Worm (Caenorhabditis elegans) whole organism, L4 larva: ENCODE results near the gene F38B7.17.
A peak's percentile ranks its signal among the peaks of the same experiment; 100 is the strongest.

Experiments
- D1046.2 ChIP-seq: fragments of 200-800 bp; sonication (Bioruptor generic); IDR thresholded peaks from 2 replicates; pipeline ENCODE4 v1.3.6; 2022; ENCODE audit warnings: missing genetic modification characterization, missing compliant biosample characterization
- F26F4.8 ChIP-seq: fragments of 200-800 bp; sonication (Bioruptor generic); conservative IDR thresholded peaks from 2 replicates; pipeline ENCODE4 v1.3.6; 2022; ENCODE audit warnings: missing genetic modification characterization, missing compliant biosample characterization
- F44E2.7 ChIP-seq: fragments of 200-800 bp; sonication (Bioruptor generic); IDR thresholded peaks from 2 replicates; pipeline ENCODE4 v2.1.2; 2022; ENCODE audit warnings: missing genetic modification characterization, missing compliant biosample characterization
- T26A8.4 ChIP-seq: fragments of 200-800 bp; sonication (Bioruptor generic); IDR thresholded peaks from 2 replicates; pipeline ENCODE4 v1.3.6; 2022; ENCODE audit warnings: missing genetic modification characterization, missing compliant biosample characterization
- ZK337.2 ChIP-seq: fragments of 200-800 bp; sonication (Bioruptor generic); IDR thresholded peaks from 2 replicates; pipeline ENCODE4 v1.3.6; 2022; ENCODE audit warnings: missing genetic modification reagents, missing genetic modification characterization, missing compliant biosample characterization
- ZK546.5 ChIP-seq, 2 experiments: sonication (generic microtip); optimal IDR thresholded peaks; 2 replicates each; lab custom pipeline; 2017; ENCODE audit warnings: missing biosample characterization in 2 of 2, missing genetic modification characterization in 2 of 2
- aha-1 ChIP-seq: fragments of 150-350 bp; peaks from one replicate; lab custom pipeline; 2014; ENCODE audit warnings: missing biosample characterization, missing genetic modification characterization
- arid-1 ChIP-seq: fragments of 200-800 bp; sonication (Bioruptor generic); conservative IDR thresholded peaks from 2 replicates; pipeline ENCODE4 v1.3.6; 2022; ENCODE audit warnings: missing genetic modification reagents, missing genetic modification characterization, missing compliant biosample characterization
- ceh-20 ChIP-seq: fragments of 200-800 bp; sonication (Bioruptor generic); IDR thresholded peaks from 2 replicates; pipeline ENCODE4 v1.3.6; 2022; ENCODE audit warnings: missing genetic modification reagents, missing genetic modification characterization, missing compliant biosample characterization
- ceh-32 ChIP-seq: sonication (generic microtip); optimal IDR thresholded peaks from 2 replicates; lab custom pipeline; 2016; ENCODE audit warnings: mild to moderate bottlenecking, missing genetic modification characterization, missing compliant biosample characterization; ENCODE audit not compliant: poor library complexity
- dmd-6 ChIP-seq: fragments of 200-800 bp; sonication (Bioruptor generic); IDR thresholded peaks from 2 replicates; pipeline ENCODE4 v1.3.6; 2022; ENCODE audit warnings: missing genetic modification reagents, missing genetic modification characterization, missing compliant biosample characterization
- dmd-9 ChIP-seq: fragments of 200-800 bp; sonication (Bioruptor generic); IDR thresholded peaks from 2 replicates; pipeline ENCODE4 v1.3.6; 2022; ENCODE audit warnings: missing genetic modification reagents, missing genetic modification characterization, missing compliant biosample characterization
- egl-27 ChIP-seq: sonication (generic microtip); optimal IDR thresholded peaks from 3 replicates; lab custom pipeline; 2017; ENCODE audit warnings: missing biosample characterization, missing genetic modification reagents, missing genetic modification characterization
- hlh-11 ChIP-seq: fragments of 200-800 bp; sonication (Bioruptor generic); optimal IDR thresholded peaks from 2 replicates; lab custom pipeline; 2018; ENCODE audit warnings: mild to moderate bottlenecking, missing genetic modification characterization, missing compliant biosample characterization
- hlh-30 ChIP-seq: sonication (generic microtip); optimal IDR thresholded peaks from 2 replicates; lab custom pipeline; 2017; ENCODE audit warnings: antibody characterized with exemption, mild to moderate bottlenecking, missing genetic modification characterization, missing compliant biosample characterization; ENCODE audit not compliant: insufficient read depth
- lin-15B ChIP-seq: fragments of 150-350 bp; sonication (generic microtip); optimal IDR thresholded peaks from 3 replicates; lab custom pipeline; 2014; ENCODE audit warnings: missing biosample characterization, missing genetic modification characterization
- lin-29 ChIP-seq: fragments of 200-800 bp; sonication (Bioruptor generic); IDR thresholded peaks from 2 replicates; pipeline ENCODE4 v1.3.6; 2022; ENCODE audit warnings: missing genetic modification reagents, missing genetic modification characterization, missing compliant biosample characterization
- lin-38 ChIP-seq: fragments of 200-800 bp; sonication (Bioruptor generic); IDR thresholded peaks from 2 replicates; pipeline ENCODE4 v1.3.6; 2022; ENCODE audit warnings: missing genetic modification reagents, missing genetic modification characterization, missing compliant biosample characterization
- lsy-2 ChIP-seq, 2 experiments: fragments of 150-350 bp in 1 of 2; sonication (generic microtip) in 1 of 2; optimal IDR thresholded peaks; 2 replicates each; lab custom pipeline; 2014 to 2017; ENCODE audit warnings: missing biosample characterization in 2 of 2, missing genetic modification characterization in 2 of 2
- mdl-1 ChIP-seq, 2 experiments: fragments of 150-350 bp in 1 of 2; sonication (generic microtip) in 1 of 2; optimal IDR thresholded peaks; 2 replicates each; lab custom pipeline; 2014 to 2017; ENCODE audit warnings: missing biosample characterization in 2 of 2, missing genetic modification characterization in 2 of 2
- mep-1 ChIP-seq: fragments of 150-350 bp; sonication (generic microtip); optimal IDR thresholded peaks from 3 replicates; lab custom pipeline; 2014; ENCODE audit warnings: missing biosample characterization, missing genetic modification characterization
- mes-2 ChIP-seq: sonication (generic microtip); optimal IDR thresholded peaks from 2 replicates; lab custom pipeline; 2016; ENCODE audit warnings: missing genotype, mild to moderate bottlenecking, missing genetic modification characterization, missing compliant biosample characterization; ENCODE audit not compliant: poor library complexity, severe bottlenecking
- nhr-25 ChIP-seq: sonication (generic microtip); optimal IDR thresholded peaks from 2 replicates; lab custom pipeline; 2017; ENCODE audit warnings: missing genetic modification characterization, mild to moderate bottlenecking, missing compliant biosample characterization, antibody characterized with exemption, moderate library complexity, borderline replicate concordance; ENCODE audit not compliant: insufficient read depth
- nhr-28 ChIP-seq: fragments of 150-350 bp; optimal IDR thresholded peaks from 2 replicates; lab custom pipeline; 2014; ENCODE audit warnings: missing biosample characterization, missing genetic modification characterization
- nhr-41 ChIP-seq: fragments of 200-800 bp; sonication (Bioruptor generic); IDR thresholded peaks from 2 replicates; pipeline ENCODE4 v1.3.6; 2022; ENCODE audit warnings: missing genetic modification reagents, missing genetic modification characterization, missing compliant biosample characterization
- nhr-48 ChIP-seq: sonication (generic microtip); optimal IDR thresholded peaks from 2 replicates; lab custom pipeline; 2016; ENCODE audit warnings: mild to moderate bottlenecking, missing genetic modification characterization, missing compliant biosample characterization
- rbr-2 ChIP-seq: sonication (generic microtip); optimal IDR thresholded peaks from 2 replicates; lab custom pipeline; 2016; ENCODE audit warnings: missing genotype, missing genetic modification characterization, missing compliant biosample characterization
- saeg-2 ChIP-seq: fragments of 200-800 bp; sonication (Bioruptor generic); IDR thresholded peaks from 2 replicates; pipeline ENCODE4 v1.3.6; 2022; ENCODE audit warnings: missing genetic modification reagents, missing genetic modification characterization, missing compliant biosample characterization
- spr-3 ChIP-seq: fragments of 200-800 bp; sonication (Bioruptor generic); optimal IDR thresholded peaks from 2 replicates; lab custom pipeline; 2018; ENCODE audit warnings: mild to moderate bottlenecking, missing genetic modification characterization, missing compliant biosample characterization
- unc-62 ChIP-seq, 3 experiments: fragments of 150-350 bp in 1 of 3; sonication (generic microtip); optimal IDR thresholded peaks in 2 of 3; peaks in 1 of 3; 1 replicate in 1 of 3; 2 replicates in 2 of 3; lab custom pipeline; 2014 to 2017; ENCODE audit warnings: missing biosample characterization in 3 of 3, missing genetic modification characterization in 3 of 3, missing genetic modification reagents in 3 of 3, missing genotype in 1 of 3
- zag-1 ChIP-seq: fragments of 150-350 bp; optimal IDR thresholded peaks from 2 replicates; lab custom pipeline; 2014; ENCODE audit warnings: missing biosample characterization, missing genetic modification characterization
- zfp-3 ChIP-seq: fragments of 200-800 bp; sonication (Bioruptor generic); conservative IDR thresholded peaks from 2 replicates; pipeline ENCODE4 v1.3.6; 2022; ENCODE audit warnings: missing genetic modification reagents, missing genetic modification characterization, missing compliant biosample characterization
- zip-11 ChIP-seq: fragments of 200-800 bp; sonication (Bioruptor generic); IDR thresholded peaks from 2 replicates; pipeline ENCODE4 v1.3.6; 2022; ENCODE audit warnings: missing genetic modification characterization, missing compliant biosample characterization
- zip-2 ChIP-seq: fragments of 150-350 bp; optimal IDR thresholded peaks from 2 replicates; lab custom pipeline; 2014; ENCODE audit warnings: missing biosample characterization, missing genetic modification characterization
- ztf-11 ChIP-seq: fragments of 150-350 bp; optimal IDR thresholded peaks from 2 replicates; lab custom pipeline; 2014; ENCODE audit warnings: missing biosample characterization, missing genetic modification characterization

The F38B7.17 gene

ce11 chrV:11531831-11532534 is 16.8 kb downstream of the F38B7.17 start (continued):
- TF ChIP-seq saeg-2 (no peak), rbr-2 (tag; lab: Kevin White, UChicago) (peak; percentile 49), zag-1 (no peak), nhr-48 (tag; lab: Kevin White, UChicago) (peak; percentile 89), nhr-41 (0 out of 2 replicates have a peak, but pooled peaks have one; percentile 24), zip-2 (no peak), zip-11 (GFP tag; lab: Robert Waterston, UW) (no peak), zfp-3 (GFP tag; lab: Robert Waterston, UW) (peak; percentile 43; the same call in 1 of the 2 replicates), lin-15B (tag; lab: Kevin White, UChicago) (no peak), dmd-9 (GFP tag; lab: Robert Waterston, UW) (no peak), arid-1 (GFP tag; lab: Robert Waterston, UW) (no peak), mes-2 (tag; lab: Kevin White, UChicago) (peak; percentile 63)

DNA sequence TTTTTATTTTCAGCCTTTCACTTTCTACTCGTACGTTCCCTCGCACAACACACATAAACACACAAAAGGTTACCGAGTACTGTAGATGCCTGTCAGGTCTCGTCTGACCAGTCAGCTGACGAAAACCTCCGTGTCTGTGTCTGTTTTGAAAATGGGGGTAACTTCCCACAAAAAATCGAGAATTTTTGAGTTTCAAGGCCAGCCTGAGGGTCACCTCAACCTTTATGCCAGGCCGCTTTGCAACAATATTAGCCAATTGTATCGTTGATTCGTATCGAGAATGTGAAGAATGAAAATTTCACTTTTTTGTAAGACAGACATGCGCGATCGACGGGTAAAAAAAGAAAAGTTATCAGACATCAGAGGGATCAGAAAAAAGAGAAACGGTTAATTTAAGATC is 17.7 kb downstream of the F38B7.17 start:
- TF ChIP-seq unc-62 (GFP tag; optimal IDR thresholded peaks at IDR 0.05 in 1 of 2; lab: Kevin White, UChicago) (peak in 1 of 2 experiments; percentile 48), unc-62 (tag; optimal IDR thresholded peaks at IDR 0.05; lab: Kevin White, UChicago) (no peak), ZK546.5 (tag; optimal IDR thresholded peaks at IDR 0.05; lab: Kevin White, UChicago) (no peak), hlh-30 (tag; lab: Kevin White, UChicago) (peak; percentile 82), nhr-28 (tag; lab: Kevin White, UChicago) (peak; percentile 51), ceh-32 (no peak), zip-11 (GFP tag; lab: Robert Waterston, UW) (no peak), lin-38 (GFP tag; lab: Robert Waterston, UW) (0 out of 2 replicates have a peak, but pooled peaks have one; percentile 27), nhr-25 (tag; lab: Kevin White, UChicago) (peak; percentile 87), lsy-2 (tag; optimal IDR thresholded peaks at IDR 0.05; lab: Kevin White, UChicago) (peak; percentile 14 to 59), ZK337.2 (GFP tag; lab: Robert Waterston, UW) (no peak), D1046.2 (GFP tag; lab: Robert Waterston, UW) (no peak), ceh-20 (0 out of 2 replicates have a peak, but pooled peaks have one; percentile 10), zag-1 (no peak), arid-1 (GFP tag; lab: Robert Waterston, UW) (no peak), F44E2.7 (no peak), mes-2 (tag; lab: Kevin White, UChicago) (peak; percentile 3), lin-15B (tag; lab: Kevin White, UChicago) (no peak), hlh-11 (tag; lab: Kevin White, UChicago) (peak; percentile 38), ztf-11 (tag; lab: Kevin White, UChicago) (no peak), dmd-6 (GFP tag; lab: Robert Waterston, UW) (peak; percentile 31), saeg-2 (no peak), aha-1 (tag; lab: Kevin White, UChicago) (no peak), mdl-1 (tag; optimal IDR thresholded peaks at IDR 0.05; lab: Kevin White, UChicago) (peak in 1 of 2 experiments; percentile 7), lin-29 (GFP tag; lab: Robert Waterston, UW) (peak; percentile 50; the same call in 1 of the 2 replicates), T26A8.4 (GFP tag; lab: Robert Waterston, UW) (no peak), zip-2 (no peak), mep-1 (tag; lab: Kevin White, UChicago) (peak; percentile 50), spr-3 (GFP tag; lab: Kevin White, UChicago) (no peak), F26F4.8 (GFP tag; lab: Robert Waterston, UW) (no peak), egl-27 (tag; lab: Kevin White, UChicago) (no peak)
